Fruit fly (Drosophila melanogaster) S2 (cell line): ENCODE results near the gene Liprin-alpha.

Experiments used
- CG8478 ChIP-seq: fragments of >200 bp; optimal IDR thresholded peaks from 2 replicates; lab custom pipeline; 2018
- CTCF ChIP-seq, 2 experiments: fragments of >200 bp; optimal IDR thresholded peaks; 2 replicates each; lab custom pipeline; 2018

- no peak for TF ChIP-seq CG8478 (lab: Kevin White, UChicago)
- TF ChIP-seq CTCF (optimal IDR thresholded peaks at IDR 0.05; lab: Kevin White, UChicago) = no peak
These were observed 27.3 kb downstream of the Liprin-alpha start for dm6 chr2L:6751037-6751436.
